Worm (Caenorhabditis elegans) whole organism, young adult: ENCODE results near the gene fbxl-5.

Experiments used
- Y56A3A.18 ChIP-seq: fragments of 200-800 bp; sonication (Bioruptor generic); IDR thresholded peaks from 2 replicates; pipeline ENCODE4 v1.3.6; 2022; ENCODE audit warnings: missing genetic modification reagents, missing genetic modification characterization, missing compliant biosample characterization
- athp-1 ChIP-seq: sonication (generic microtip); optimal IDR thresholded peaks from 2 replicates; lab custom pipeline; 2017; ENCODE audit warnings: mild to moderate bottlenecking, missing genetic modification characterization, missing compliant biosample characterization
- bed-1 ChIP-seq: fragments of 200-800 bp; sonication (Bioruptor generic); IDR thresholded peaks from 2 replicates; pipeline ENCODE4 v1.3.6; 2022; ENCODE audit warnings: missing genetic modification reagents, missing genetic modification characterization, missing compliant biosample characterization
- ceh-91 ChIP-seq: fragments of 200-800 bp; sonication (Bioruptor generic); IDR thresholded peaks from 2 replicates; pipeline ENCODE4 v1.3.6; 2022; ENCODE audit warnings: missing genetic modification reagents, missing genetic modification characterization, missing compliant biosample characterization
- efl-1 ChIP-seq: fragments of 150-350 bp; optimal IDR thresholded peaks from 2 replicates; lab custom pipeline; 2014; ENCODE audit warnings: missing biosample characterization, missing genetic modification reagents, missing genetic modification characterization
- egl-44 ChIP-seq: fragments of 200-800 bp; sonication (Bioruptor generic); IDR thresholded peaks from 2 replicates; pipeline ENCODE4 v1.3.6; 2022; ENCODE audit warnings: missing genetic modification reagents, missing genetic modification characterization, missing compliant biosample characterization
- egrh-3 ChIP-seq: fragments of 200-800 bp; sonication (Bioruptor generic); IDR thresholded peaks from 2 replicates; pipeline ENCODE4 v1.3.6; 2022; ENCODE audit warnings: missing genetic modification reagents, missing genetic modification characterization, missing compliant biosample characterization
- madf-10 ChIP-seq: sonication (generic microtip); optimal IDR thresholded peaks from 2 replicates; lab custom pipeline; 2016; ENCODE audit warnings: mild to moderate bottlenecking, missing genetic modification characterization, missing compliant biosample characterization
- mxl-1 ChIP-seq: sonication (generic microtip); optimal IDR thresholded peaks from 2 replicates; lab custom pipeline; 2016; ENCODE audit warnings: missing genetic modification characterization, missing compliant biosample characterization
- rec-8 ChIP-seq, 2 experiments: sonication (generic microtip); optimal IDR thresholded peaks; 2 replicates each; lab custom pipeline; 2016; ENCODE audit warnings: mild to moderate bottlenecking in 2 of 2, missing genetic modification characterization in 2 of 2, missing genetic modification reagents in 2 of 2, missing genotype in 2 of 2, missing biosample characterization in 1 of 2, missing compliant biosample characterization in 1 of 2, moderate library complexity in 1 of 2
- repo-1 ChIP-seq: sonication (generic microtip); optimal IDR thresholded peaks from 2 replicates; lab custom pipeline; 2017; ENCODE audit warnings: mild to moderate bottlenecking, missing genetic modification characterization, missing compliant biosample characterization
- sea-2 ChIP-seq: fragments of 200-800 bp; sonication (Bioruptor generic); IDR thresholded peaks from 2 replicates; pipeline ENCODE4 v1.3.6; 2022; ENCODE audit warnings: missing genetic modification characterization, missing compliant biosample characterization
- unc-130 ChIP-seq: sonication (generic microtip); optimal IDR thresholded peaks from 2 replicates; lab custom pipeline; 2016; ENCODE audit warnings: missing genetic modification reagents, missing genetic modification characterization, missing compliant biosample characterization
- zfh-2 ChIP-seq: fragments of 200-800 bp; sonication (Bioruptor generic); conservative IDR thresholded peaks from 2 replicates; pipeline ENCODE4 v1.3.6; 2022; ENCODE audit warnings: missing genetic modification reagents, missing genetic modification characterization, missing compliant biosample characterization

DNA sequence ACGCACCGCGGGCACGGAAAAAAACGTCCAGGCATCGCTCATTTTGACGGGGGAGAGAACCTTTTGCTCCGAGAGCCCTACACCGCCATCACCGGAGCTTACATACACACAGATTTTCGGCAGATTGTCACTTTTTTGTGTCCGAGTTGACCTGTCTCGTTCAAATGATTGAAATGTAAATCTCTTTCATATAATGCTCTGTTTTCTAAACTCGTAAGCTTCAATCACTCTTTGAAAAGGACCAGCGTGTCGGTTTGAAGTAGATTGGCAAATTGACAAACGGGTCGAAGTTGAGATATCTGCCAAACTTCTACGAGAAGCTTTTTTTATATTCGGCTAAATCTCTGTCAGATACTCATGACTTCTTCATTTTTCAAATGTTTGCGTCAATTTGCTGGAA lies 4.4 kb downstream of the fbxl-5 start:
- TF ChIP-seq Y56A3A.18 (no peak), rec-8 (tag; optimal IDR thresholded peaks at IDR 0.05; lab: Kevin White, UChicago) (no peak), repo-1 (tag; lab: Kevin White, UChicago) (no peak), mxl-1 (tag; lab: Kevin White, UChicago) (no peak), athp-1 (no peak), ceh-91 (GFP tag; lab: Robert Waterston, UW) (no peak), egl-44 (GFP tag; lab: Robert Waterston, UW) (no peak), sea-2 (GFP tag; lab: Robert Waterston, UW) (no peak), madf-10 (tag; lab: Kevin White, UChicago) (no peak), bed-1 (GFP tag; lab: Robert Waterston, UW) (no peak), efl-1 (no peak), unc-130 (GFP tag; lab: Kevin White, UChicago) (no peak), zfh-2 (GFP tag; lab: Robert Waterston, UW) (no peak), egrh-3 (GFP tag; lab: Robert Waterston, UW) (no peak)
